Worm (Caenorhabditis elegans): ENCODE measurements around the gene T10B5.8.

DNA sequence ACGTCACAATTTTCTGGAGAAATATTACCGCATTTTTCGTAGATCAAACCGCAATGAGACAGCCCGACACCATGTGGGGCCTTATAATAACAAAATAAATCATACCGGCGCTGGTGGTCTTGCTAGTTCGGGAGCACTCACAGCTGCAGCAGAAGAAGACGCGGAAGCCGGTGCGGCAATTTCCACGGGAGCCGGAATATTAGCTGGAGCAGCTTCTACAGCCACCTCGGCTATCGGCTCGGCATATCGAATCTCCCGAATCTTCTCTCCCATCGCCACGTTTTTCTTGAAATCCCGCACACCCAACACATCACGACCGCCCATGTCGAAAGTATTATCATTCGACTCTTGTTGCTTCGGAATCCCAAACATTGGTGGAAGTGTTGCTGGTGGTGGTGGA lies 17.3 kb upstream of the T10B5.8 start:
- TF ChIP-seq T23F11.4 (GFP tag; optimal IDR thresholded peaks at IDR 0.05) (no peak), tbx-7 (tag; optimal IDR thresholded peaks at IDR 0.05) (no peak)

Data from whole organism, late embryonic.